Fruit fly (Drosophila melanogaster) whole organism, embryonic: Measurements from ENCODE around the gene Ns4.
A peak's percentile ranks its signal among the peaks of the same experiment; 100 is the strongest.

Experiments
- Aef1 ChIP-seq: fragments of 200-800 bp; sonication (Bioruptor generic); IDR thresholded peaks from 3 replicates; pipeline ENCODE4 v1.3.6; 2022; ENCODE audit warnings: missing biosample characterization, missing genetic modification characterization
- BEAF-32 ChIP-seq: fragments of 200-800 bp; sonication (Bioruptor generic); optimal IDR thresholded peaks from 3 replicates; lab custom pipeline; 2017; ENCODE audit warnings: missing biosample characterization, missing genetic modification characterization, mild to moderate bottlenecking, moderate library complexity, missing genetic modification reagents
- Bteb2 ChIP-seq: fragments of 200-800 bp; sonication (Bioruptor generic); optimal IDR thresholded peaks from 2 replicates; lab custom pipeline; 2016; ENCODE audit warnings: missing biosample characterization, missing genetic modification characterization
- CG10147 ChIP-seq: fragments of 200-800 bp; sonication (Bioruptor generic); optimal IDR thresholded peaks from 2 replicates; lab custom pipeline; 2019; ENCODE audit warnings: missing biosample characterization, mild to moderate bottlenecking, missing genetic modification characterization, moderate library complexity
- CG10267 ChIP-seq: fragments of 200-800 bp; sonication (Bioruptor generic); optimal IDR thresholded peaks from 2 replicates; lab custom pipeline; 2018; ENCODE audit warnings: missing biosample characterization, mild to moderate bottlenecking, missing genetic modification characterization, moderate library complexity
- CG10431 ChIP-seq: fragments of 200-800 bp; sonication (Bioruptor generic); optimal IDR thresholded peaks from 3 replicates; lab custom pipeline; 2018; ENCODE audit warnings: missing biosample characterization, mild to moderate bottlenecking, missing genetic modification characterization
- CG12219 ChIP-seq: fragments of 200-800 bp; sonication (Bioruptor generic); optimal IDR thresholded peaks from 3 replicates; lab custom pipeline; 2018; ENCODE audit warnings: missing biosample characterization, mild to moderate bottlenecking, missing genetic modification characterization
- CG13424 ChIP-seq: fragments of 200-800 bp; sonication (Bioruptor generic); optimal IDR thresholded peaks from 2 replicates; lab custom pipeline; 2019; ENCODE audit warnings: missing biosample characterization, mild to moderate bottlenecking, missing genetic modification characterization, moderate library complexity
- CG13624 ChIP-seq: fragments of 200-800 bp; sonication (Bioruptor generic); optimal IDR thresholded peaks from 2 replicates; lab custom pipeline; 2016; ENCODE audit warnings: missing biosample characterization, missing genetic modification characterization
- CG13894 ChIP-seq: fragments of 200-800 bp; sonication (Bioruptor generic); optimal IDR thresholded peaks from 3 replicates; lab custom pipeline; 2018; ENCODE audit warnings: missing biosample characterization, mild to moderate bottlenecking, missing genetic modification characterization, moderate library complexity
- CG1529 ChIP-seq: fragments of 200-800 bp; sonication (Bioruptor generic); optimal IDR thresholded peaks from 3 replicates; lab custom pipeline; 2018; ENCODE audit warnings: missing biosample characterization, missing genetic modification characterization
- CG15514 ChIP-seq: fragments of 200-800 bp; sonication (Bioruptor generic); optimal IDR thresholded peaks from 3 replicates; lab custom pipeline; 2017; ENCODE audit warnings: missing biosample characterization, missing genetic modification characterization, mild to moderate bottlenecking, moderate library complexity, missing genetic modification reagents
- CG32532 ChIP-seq: fragments of 200-800 bp; sonication (Bioruptor generic); IDR thresholded peaks from 2 replicates; pipeline ENCODE4 v1.3.6; 2022; ENCODE audit warnings: missing biosample characterization, missing genetic modification characterization
- CG3407 ChIP-seq: fragments of 200-800 bp; sonication (Bioruptor generic); optimal IDR thresholded peaks from 2 replicates; lab custom pipeline; 2018; ENCODE audit warnings: missing biosample characterization, mild to moderate bottlenecking, missing genetic modification characterization
- CG4424 ChIP-seq: fragments of 200-800 bp; sonication (Bioruptor generic); optimal IDR thresholded peaks from 3 replicates; lab custom pipeline; 2016; ENCODE audit warnings: missing biosample characterization, missing genetic modification characterization
- CG6683 ChIP-seq: fragments of 200-800 bp; sonication (Bioruptor generic); optimal IDR thresholded peaks from 2 replicates; lab custom pipeline; 2017; ENCODE audit warnings: missing biosample characterization, mild to moderate bottlenecking, missing genetic modification characterization, missing genetic modification reagents
- CG6791 ChIP-seq: fragments of 200-800 bp; sonication (Bioruptor generic); IDR thresholded peaks from 3 replicates; pipeline ENCODE4 v1.3.6; 2022; ENCODE audit warnings: missing biosample characterization, missing genetic modification characterization; ENCODE audit not compliant: partially characterized antibody
- CG6854 ChIP-seq: fragments of 200-800 bp; sonication (Bioruptor generic); optimal IDR thresholded peaks from 3 replicates; lab custom pipeline; 2017; ENCODE audit warnings: missing biosample characterization, mild to moderate bottlenecking, missing genetic modification characterization
- CG8290 ChIP-seq, 3 experiments: fragments of 200-800 bp; sonication (Bioruptor generic); optimal IDR thresholded peaks; 2 replicates each; lab custom pipeline; 2016 to 2019; ENCODE audit warnings: missing biosample characterization in 3 of 3, missing genetic modification characterization in 3 of 3, mild to moderate bottlenecking in 2 of 3, moderate library complexity in 1 of 3
- CG8388 ChIP-seq: fragments of 200-800 bp; sonication (Bioruptor generic); optimal IDR thresholded peaks from 2 replicates; lab custom pipeline; 2019; ENCODE audit warnings: missing biosample characterization, mild to moderate bottlenecking, missing genetic modification characterization, moderate library complexity
- CG9215 ChIP-seq: fragments of 200-800 bp; sonication (Bioruptor generic); IDR thresholded peaks from 2 replicates; pipeline ENCODE4 v1.3.6; 2022; ENCODE audit warnings: missing biosample characterization, missing genetic modification characterization
- ERR ChIP-seq: fragments of 200-800 bp; sonication (Bioruptor generic); optimal IDR thresholded peaks from 2 replicates; lab custom pipeline; 2016; ENCODE audit warnings: missing biosample characterization, missing genetic modification characterization
- Fer1 ChIP-seq: fragments of 200-800 bp; sonication (Bioruptor generic); optimal IDR thresholded peaks from 2 replicates; lab custom pipeline; 2017; ENCODE audit warnings: missing biosample characterization, mild to moderate bottlenecking, missing genetic modification characterization
- Max ChIP-seq: fragments of 200-800 bp; sonication (Bioruptor generic); optimal IDR thresholded peaks from 2 replicates; lab custom pipeline; 2016; ENCODE audit warnings: missing biosample characterization, mild to moderate bottlenecking, missing genetic modification characterization
- Nf-YA ChIP-seq: fragments of 200-800 bp; sonication (Bioruptor generic); IDR thresholded peaks from 2 replicates; pipeline ENCODE4 v1.3.6; 2022; ENCODE audit warnings: missing biosample characterization, missing genetic modification characterization
- Oli ChIP-seq: fragments of 200-800 bp; sonication (Bioruptor generic); optimal IDR thresholded peaks from 2 replicates; lab custom pipeline; 2018; ENCODE audit warnings: missing biosample characterization, mild to moderate bottlenecking, missing genetic modification characterization, moderate library complexity
- Side ChIP-seq: fragments of 200-800 bp; sonication (Bioruptor generic); optimal IDR thresholded peaks from 2 replicates; lab custom pipeline; 2016; ENCODE audit warnings: missing biosample characterization, missing genetic modification characterization
- Six4 ChIP-seq: fragments of 200-800 bp; sonication (Bioruptor generic); optimal IDR thresholded peaks from 2 replicates; lab custom pipeline; 2016; ENCODE audit warnings: missing biosample characterization, missing genetic modification characterization
- YL-1 ChIP-seq: fragments of 200-800 bp; sonication (Bioruptor generic); optimal IDR thresholded peaks from 3 replicates; lab custom pipeline; 2017; ENCODE audit warnings: missing biosample characterization, mild to moderate bottlenecking, missing genetic modification characterization
- ato ChIP-seq: fragments of 200-800 bp; sonication (Bioruptor generic); IDR thresholded peaks from 2 replicates; pipeline ENCODE4 v1.3.6; 2022; ENCODE audit warnings: missing biosample characterization, missing genetic modification characterization; ENCODE audit not compliant: partially characterized antibody
- cato ChIP-seq: fragments of 200-800 bp; sonication (Bioruptor generic); optimal IDR thresholded peaks from 2 replicates; lab custom pipeline; 2016; ENCODE audit warnings: missing biosample characterization, missing genetic modification characterization, borderline replicate concordance
- croc ChIP-seq: fragments of 200-800 bp; sonication (Bioruptor generic); conservative IDR thresholded peaks from 3 replicates; pipeline ENCODE4 v1.3.6; 2022; ENCODE audit warnings: missing biosample characterization, missing genetic modification characterization
- danr ChIP-seq: fragments of 200-800 bp; sonication (Bioruptor generic); IDR thresholded peaks from 2 replicates; pipeline ENCODE4 v1.3.6; 2022; ENCODE audit warnings: missing biosample characterization, missing genetic modification characterization
- exex ChIP-seq: fragments of 200-800 bp; sonication (Bioruptor generic); optimal IDR thresholded peaks from 4 replicates; lab custom pipeline; 2018; ENCODE audit warnings: missing biosample characterization, mild to moderate bottlenecking, missing genetic modification characterization, moderate library complexity
- fd96Cb ChIP-seq: fragments of 200-800 bp; sonication (Bioruptor generic); optimal IDR thresholded peaks from 2 replicates; lab custom pipeline; 2018; ENCODE audit warnings: missing biosample characterization, mild to moderate bottlenecking, missing genetic modification characterization, moderate library complexity
- kay ChIP-seq: fragments of 200-800 bp; sonication (Bioruptor generic); optimal IDR thresholded peaks from 2 replicates; lab custom pipeline; 2016; ENCODE audit warnings: missing biosample characterization, missing genetic modification characterization
- lov ChIP-seq, 2 experiments: fragments of 200-800 bp in 1 of 2; fragments of >200 bp in 1 of 2; sonication (Bioruptor generic) in 1 of 2; IDR thresholded peaks in 1 of 2; optimal IDR thresholded peaks in 1 of 2; 2 replicates in 1 of 2; 3 replicates in 1 of 2; pipeline versions ENCODE4 v1.3.6 to Lab custom; 2017 to 2022; ENCODE audit warnings: missing biosample characterization in 1 of 2, missing genetic modification characterization in 1 of 2
- luna ChIP-seq: fragments of 200-800 bp; sonication (Bioruptor generic); optimal IDR thresholded peaks from 2 replicates; lab custom pipeline; 2016; ENCODE audit warnings: missing biosample characterization, missing genetic modification characterization
- odd ChIP-seq: fragments of 200-800 bp; sonication (Bioruptor generic); optimal IDR thresholded peaks from 2 replicates; lab custom pipeline; 2017; ENCODE audit warnings: missing biosample characterization, mild to moderate bottlenecking, missing genetic modification characterization
- pum ChIP-seq: fragments of 200-800 bp; sonication (Bioruptor generic); optimal IDR thresholded peaks from 2 replicates; lab custom pipeline; 2016; ENCODE audit warnings: missing biosample characterization, missing genetic modification characterization
- row ChIP-seq: fragments of 200-800 bp; sonication (Bioruptor generic); IDR thresholded peaks from 3 replicates; pipeline ENCODE4 v1.3.6; 2022; ENCODE audit warnings: missing biosample characterization, missing genetic modification characterization
- sna ChIP-seq: fragments of 200-800 bp; sonication (Bioruptor generic); IDR thresholded peaks from 2 replicates; pipeline ENCODE4 v1.3.6; 2022; ENCODE audit warnings: missing biosample characterization, missing genetic modification characterization; ENCODE audit not compliant: partially characterized antibody
- tap ChIP-seq: fragments of 200-800 bp; optimal IDR thresholded peaks from 3 replicates; lab custom pipeline; 2019; ENCODE audit warnings: missing biosample characterization, mild to moderate bottlenecking, missing genetic modification characterization, moderate library complexity
- usp ChIP-seq: fragments of >200 bp; optimal IDR thresholded peaks from 2 replicates; lab custom pipeline; 2017; ENCODE audit warnings: missing biosample characterization, missing genetic modification characterization
- z ChIP-seq: fragments of 200-800 bp; sonication (Bioruptor generic); IDR thresholded peaks from 3 replicates; pipeline ENCODE4 v1.3.6; 2022; ENCODE audit warnings: missing biosample characterization, missing genetic modification characterization
- zfh2 ChIP-seq: fragments of 200-800 bp; sonication (Bioruptor generic); optimal IDR thresholded peaks from 2 replicates; lab custom pipeline; 2016; ENCODE audit warnings: missing biosample characterization, missing genetic modification characterization

Gene Ns4

DNA sequence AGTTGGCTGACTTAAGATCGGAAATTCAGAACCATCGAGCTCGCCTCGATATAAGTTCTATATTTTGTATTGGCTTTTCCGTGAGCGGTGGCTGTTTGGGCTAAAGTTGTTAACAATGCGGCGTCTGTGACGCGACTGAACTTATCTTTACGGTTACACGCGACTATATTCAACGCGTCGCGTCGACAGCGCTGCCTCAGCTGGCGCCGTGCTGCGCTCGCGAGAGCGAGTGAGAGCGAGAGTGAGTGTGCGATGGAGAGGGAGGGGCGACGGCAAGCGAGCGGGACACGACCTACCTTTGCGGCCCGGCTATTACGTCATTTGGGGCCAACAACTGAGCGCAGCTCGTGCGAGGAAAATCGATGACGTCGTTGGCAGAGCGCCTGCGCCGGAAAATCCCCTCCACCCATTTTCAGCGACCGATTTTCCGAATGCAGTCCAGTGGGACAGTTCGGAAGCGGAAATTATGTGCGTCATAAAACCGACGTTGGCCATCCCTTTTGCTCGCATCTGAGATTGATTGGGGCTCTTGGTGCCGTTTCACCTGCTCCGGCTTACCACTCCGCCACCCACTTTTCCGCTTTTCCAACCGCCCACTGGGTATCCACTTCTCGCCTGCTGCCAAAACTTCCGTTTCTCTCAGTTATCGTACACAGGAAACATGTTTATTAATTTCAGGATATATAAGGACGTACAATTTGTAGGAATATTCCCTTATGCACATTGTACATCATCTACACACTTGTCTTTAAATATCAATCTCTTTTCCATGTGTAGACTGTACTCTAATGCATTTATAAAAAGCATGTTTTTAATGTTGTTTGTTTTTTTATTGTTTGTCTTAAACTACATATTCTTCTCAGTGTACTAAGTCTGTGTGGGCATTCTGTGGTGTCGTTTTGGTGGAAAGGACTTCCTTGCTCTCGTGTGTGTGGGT lies 37.5 kb upstream of the Ns4 start, which contains the start of gene Hr38 (continued):
- no peak for TF ChIP-seq pum (GFP tag; lab: Kevin White, UChicago)
- TF ChIP-seq zfh2: peak; percentile 22
- no peak for TF ChIP-seq odd (GFP tag; lab: Kevin White, UChicago)
- peak; percentile 10 for TF ChIP-seq CG4424
- peak; percentile 61 for TF ChIP-seq sna (GFP tag; lab: Robert Waterston, UW)
- no peak for TF ChIP-seq croc
- 0 out of 2 replicates have a peak, but pooled peaks have one; percentile 42 for TF ChIP-seq ato (GFP tag; lab: Robert Waterston, UW)
- TF ChIP-seq CG15514 (GFP tag; lab: Kevin White, UChicago): peak; percentile 41
- peak; percentile 36 for TF ChIP-seq CG13624 (GFP tag; lab: Kevin White, UChicago)
- TF ChIP-seq cato: no peak
- no peak for TF ChIP-seq usp
- no peak for TF ChIP-seq Nf-YA
- TF ChIP-seq kay (GFP tag; lab: Kevin White, UChicago): no peak
- TF ChIP-seq CG6791: no peak
- TF ChIP-seq CG12219: peak; percentile 37
- TF ChIP-seq row (GFP tag; lab: Robert Waterston, UW): peak; percentile 74
- peak; percentile 41 for TF ChIP-seq CG10431 (GFP tag; lab: Kevin White, UChicago)
- no peak for TF ChIP-seq YL-1
- peak; percentile 47 for TF ChIP-seq Oli
- TF ChIP-seq CG8388 (GFP tag; lab: Kevin White, UChicago): peak; percentile 5
- TF ChIP-seq lov (optimal IDR thresholded peaks at IDR 0.05; lab: Kevin White, UChicago): no peak
- peak; percentile 78; the same call in 2 of the 3 replicates for TF ChIP-seq lov (GFP tag; IDR thresholded peaks at IDR 0.05; lab: Robert Waterston, UW)
- TF ChIP-seq CG10267 (tag; lab: Kevin White, UChicago): no peak
- peak; percentile 84 for TF ChIP-seq Fer1 (GFP tag; lab: Kevin White, UChicago)
- TF ChIP-seq CG6683 (GFP tag; lab: Kevin White, UChicago): peak; percentile 50
- TF ChIP-seq CG8290 (GFP tag; optimal IDR thresholded peaks at IDR 0.05; lab: Kevin White, UChicago): no peak
- TF ChIP-seq CG8290 (tag; optimal IDR thresholded peaks at IDR 0.05; lab: Kevin White, UChicago): peak; percentile 11 to 45
- peak; percentile 29 for TF ChIP-seq CG10147 (GFP tag; lab: Kevin White, UChicago)
- peak; percentile 46; the same call in 1 of the 2 replicates for TF ChIP-seq CG32532 (GFP tag; lab: Robert Waterston, UW)
- TF ChIP-seq CG9215 (GFP tag; lab: Robert Waterston, UW): 0 out of 2 replicates have a peak, but pooled peaks have one; percentile 21
- peak; percentile 18 for TF ChIP-seq Six4 (GFP tag; lab: Kevin White, UChicago)
- TF ChIP-seq fd96Cb (tag; lab: Kevin White, UChicago): peak; percentile 42
- TF ChIP-seq ERR (GFP tag; lab: Kevin White, UChicago): peak; percentile 9
- TF ChIP-seq Side (GFP tag; lab: Kevin White, UChicago): peak; percentile 48
- TF ChIP-seq danr: no peak
- no peak for TF ChIP-seq tap (tag; lab: Kevin White, UChicago)
- no peak for TF ChIP-seq Bteb2 (GFP tag; lab: Kevin White, UChicago)
- no peak for TF ChIP-seq CG1529 (GFP tag; lab: Kevin White, UChicago)
- TF ChIP-seq exex (tag; lab: Kevin White, UChicago): peak; percentile 45
- no peak for TF ChIP-seq BEAF-32 (GFP tag; lab: Kevin White, UChicago)
- TF ChIP-seq CG3407 (GFP tag; lab: Kevin White, UChicago): no peak
- TF ChIP-seq Max (GFP tag; lab: Kevin White, UChicago): no peak
- peak; percentile 31 for TF ChIP-seq CG6854 (GFP tag; lab: Kevin White, UChicago)
- TF ChIP-seq CG13424 (tag; lab: Kevin White, UChicago): peak; percentile 51
- no peak for TF ChIP-seq luna (GFP tag; lab: Kevin White, UChicago)
- TF ChIP-seq Aef1 (GFP tag; lab: Robert Waterston, UW): 0 out of 3 replicates have a peak, but pooled peaks have one; percentile 31
- peak; percentile 82 for TF ChIP-seq CG13894 (tag; lab: Kevin White, UChicago)
- peak; percentile 69 for TF ChIP-seq z (GFP tag; lab: Robert Waterston, UW)
